Fruit fly (Drosophila melanogaster): ENCODE results near the gene Meics.
A peak's percentile ranks its signal among the peaks of the same experiment; 100 is the strongest.

Gene Meics

DNA sequence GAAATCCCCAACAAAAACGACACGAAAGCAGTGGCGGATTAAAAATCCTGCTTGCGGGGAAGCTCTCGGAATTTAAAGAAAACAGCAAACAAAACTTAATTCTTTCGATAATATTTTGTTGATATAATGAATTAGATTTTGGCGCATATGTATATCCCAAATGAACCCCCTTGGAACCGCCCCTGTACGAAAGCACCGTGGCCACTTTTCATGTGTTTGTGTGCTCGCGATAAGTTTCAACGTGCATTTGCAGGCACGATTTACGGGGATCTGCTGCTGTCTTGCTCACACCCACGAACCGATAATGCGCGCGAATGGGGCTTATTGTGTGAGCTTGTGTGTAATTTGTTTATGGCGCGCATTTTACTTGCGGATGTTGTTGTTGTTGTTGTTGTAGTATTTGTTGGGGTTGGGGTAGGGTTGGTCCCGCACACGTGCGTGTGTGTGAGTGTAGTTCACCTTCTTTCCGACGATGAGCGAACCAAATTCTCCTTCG, 40.5 kb upstream of the Meics start (continued):
- TF ChIP-seq CG11093 (GFP tag; IDR thresholded peaks at IDR 0.05) (peak; percentile 93), gcm (GFP tag; optimal IDR thresholded peaks at IDR 0.05) (peak; percentile 92), ash1 (GFP tag; optimal IDR thresholded peaks at IDR 0.05) (peak; percentile 34), wdn (GFP tag; IDR thresholded peaks at IDR 0.05) (peak; percentile 87), Mrtf (GFP tag; IDR thresholded peaks at IDR 0.05) (peak; percentile 91), Ptx1 (GFP tag; IDR thresholded peaks at IDR 0.05) (peak; percentile 91), CG7357 (GFP tag; IDR thresholded peaks at IDR 0.05) (peak; percentile 82), CG17802 (tag; optimal IDR thresholded peaks at IDR 0.05) (peak; percentile 81), bsh (GFP tag; optimal IDR thresholded peaks at IDR 0.05) (peak; percentile 95 to 97), Stat92E (GFP tag; optimal IDR thresholded peaks at IDR 0.05) (peak in 1 of 3 experiments; percentile 51), sc (optimal IDR thresholded peaks at IDR 0.05) (no peak), sc (GFP tag; optimal IDR thresholded peaks at IDR 0.05) (peak; percentile 85), vfl (GFP tag; optimal IDR thresholded peaks at IDR 0.05) (peak; percentile 88), CG31388 (GFP tag; optimal IDR thresholded peaks at IDR 0.05) (peak; percentile 91), E2f1 (GFP tag; IDR thresholded peaks at IDR 0.05) (peak; percentile 89), CG30020 (tag; optimal IDR thresholded peaks at IDR 0.05) (peak; percentile 69), CG11504 (tag; optimal IDR thresholded peaks at IDR 0.05) (peak; percentile 96), gsb (GFP tag; IDR thresholded peaks at IDR 0.05) (peak; percentile 83), Dip2 (GFP tag; IDR thresholded peaks at IDR 0.05) (no peak; the same call in 1 of the 2 replicates), CG11085 (GFP tag; IDR thresholded peaks at IDR 0.05) (peak; percentile 87), fu2 (GFP tag; optimal IDR thresholded peaks at IDR 0.05) (peak; percentile 93), Deaf1 (tag; optimal IDR thresholded peaks at IDR 0.05) (peak; percentile 73), trh (GFP tag; optimal IDR thresholded peaks at IDR 0.05) (peak; percentile 82), NC2α (GFP tag; optimal IDR thresholded peaks at IDR 0.05) (peak; percentile 88), scrt (GFP tag; optimal IDR thresholded peaks at IDR 0.05) (peak; percentile 86), sim (GFP tag; IDR thresholded peaks at IDR 0.05) (peak; percentile 61; the same call in 1 of the 2 replicates), Hmx (GFP tag; optimal IDR thresholded peaks at IDR 0.05) (peak; percentile 88), nom (GFP tag; optimal IDR thresholded peaks at IDR 0.05) (peak; percentile 93), CG11723 (GFP tag; optimal IDR thresholded peaks at IDR 0.05) (peak; percentile 94), CG16863 (GFP tag; optimal IDR thresholded peaks at IDR 0.05) (peak; percentile 97), CG3281 (GFP tag; optimal IDR thresholded peaks at IDR 0.05) (peak; percentile 93), CG6791 (GFP tag; IDR thresholded peaks at IDR 0.05; ENCODE audit: partially characterized antibody) (no peak), CG18599 (GFP tag; optimal IDR thresholded peaks at IDR 0.05) (peak; percentile 96), pros (GFP tag; optimal IDR thresholded peaks at IDR 0.05) (peak; percentile 50), Poxn (GFP tag; IDR thresholded peaks at IDR 0.05) (peak; percentile 64; the same call in 1 of the 2 replicates), dpn (GFP tag; optimal IDR thresholded peaks at IDR 0.05) (peak; percentile 97), Hmr (GFP tag; optimal IDR thresholded peaks at IDR 0.05) (peak; percentile 95), sima (GFP tag; optimal IDR thresholded peaks at IDR 0.05) (peak; percentile 69), Dll (GFP tag; IDR thresholded peaks at IDR 0.05; ENCODE audit: partially characterized antibody) (no peak), row (GFP tag; IDR thresholded peaks at IDR 0.05) (peak; percentile 98), CG34422 (GFP tag; IDR thresholded peaks at IDR 0.05) (peak; percentile 97), HmgD (GFP tag; optimal IDR thresholded peaks at IDR 0.05) (peak; percentile 87), CG9932 (GFP tag; IDR thresholded peaks at IDR 0.05) (peak; percentile 94), ab (GFP tag; optimal IDR thresholded peaks at IDR 0.05) (peak; percentile 96), CG7271 (tag; optimal IDR thresholded peaks at IDR 0.05) (peak; percentile 21), CG4424 (GFP tag; optimal IDR thresholded peaks at IDR 0.05) (peak; percentile 94), MESR4 (GFP tag; optimal IDR thresholded peaks at IDR 0.05) (peak; percentile 44), jumu (GFP tag; optimal IDR thresholded peaks at IDR 0.05) (peak; percentile 94), Tbp (GFP tag; optimal IDR thresholded peaks at IDR 0.05) (no peak), Blimp-1 (GFP tag; optimal IDR thresholded peaks at IDR 0.05) (peak; percentile 94)

Measured in whole organism, embryonic.